Fruit fly (Drosophila melanogaster): ENCODE results near the gene CG42654.

Gene CG42654

dm6 chr3L:19924771-19925304 is 29.5 kb downstream of the CG42654 start, which contains the start of gene Grasp65:
Gene Grasp65, plus strand, starts transcription at chr3L:19924943.
- TF ChIP-seq CG17801 (GFP tag; optimal IDR thresholded peaks at IDR 0.05; ENCODE audit: partially characterized antibody), result peak; percentile 52

dm6 chr3L:19922833-19923745 is 31.2 kb downstream of the CG42654 start, which contains the start of gene Pfdn6:
Gene Pfdn6, plus strand, starts transcription at chr3L:19923671.
- TF ChIP-seq CG17801 (GFP tag; optimal IDR thresholded peaks at IDR 0.05; ENCODE audit: partially characterized antibody), result peak; percentile 82

- TF ChIP-seq CG17801 (GFP tag; optimal IDR thresholded peaks at IDR 0.05; ENCODE audit: partially characterized antibody), result no peak
Measured at dm6 chr3L:19919981-19920380, 34.3 kb downstream of the CG42654 start.

dm6 chr3L:19914833-19915232 is 39.5 kb downstream of the CG42654 start, which contains the start of gene Rpn1:
Gene Rpn1, plus strand, starts transcription at chr3L:19915051.
- TF ChIP-seq CG17801 (GFP tag; optimal IDR thresholded peaks at IDR 0.05; ENCODE audit: partially characterized antibody), result peak; percentile 47

- TF ChIP-seq CG17801 (GFP tag; optimal IDR thresholded peaks at IDR 0.05; ENCODE audit: partially characterized antibody), result no peak
Measured at dm6 chr3L:19913328-19913936, 40.9 kb downstream of the CG42654 start, which contains the start of gene Mtr3. Gene Mtr3, minus strand, starts transcription at chr3L:19913715.

- TF ChIP-seq CG17801 (GFP tag; optimal IDR thresholded peaks at IDR 0.05; ENCODE audit: partially characterized antibody), result peak; percentile 46
Measured at dm6 chr3L:19910054-19910414, 44.3 kb downstream of the CG42654 start, which contains the start of the genes Mi-2 and Prp3. Gene Mi-2, minus strand, starts transcription at chr3L:19910215. Gene Prp3, plus strand, starts transcription at chr3L:19910300.

dm6 chr3L:19909234-19910053 is 44.9 kb downstream of the CG42654 start:
- no peak for TF ChIP-seq CG17801 (GFP tag; optimal IDR thresholded peaks at IDR 0.05; ENCODE audit: partially characterized antibody)

dm6 chr3L:19908201-19909127 is 45.9 kb downstream of the CG42654 start:
- TF ChIP-seq CG17801 (GFP tag; optimal IDR thresholded peaks at IDR 0.05; ENCODE audit: partially characterized antibody), result no peak

dm6 chr3L:19907706-19908070 is 46.6 kb downstream of the CG42654 start:
- no peak for TF ChIP-seq CG17801 (GFP tag; optimal IDR thresholded peaks at IDR 0.05; ENCODE audit: partially characterized antibody)

dm6 chr3L:19906780-19907705 is 47.3 kb downstream of the CG42654 start:
- TF ChIP-seq CG17801 (GFP tag; optimal IDR thresholded peaks at IDR 0.05; ENCODE audit: partially characterized antibody), result no peak

- TF ChIP-seq CG17801 (GFP tag; optimal IDR thresholded peaks at IDR 0.05; ENCODE audit: partially characterized antibody), result peak; percentile 59
Measured at dm6 chr3L:19906148-19906752, 48.1 kb downstream of the CG42654 start.

dm6 chr3L:19905427-19905826 is 48.9 kb downstream of the CG42654 start:
- TF ChIP-seq CG17801 (GFP tag; optimal IDR thresholded peaks at IDR 0.05; ENCODE audit: partially characterized antibody), result no peak

Data from ovary, adult (tissue).